Worm (Caenorhabditis elegans): ENCODE measurements around the gene B0303.16.

Gene B0303.16

ce11 chrIII:8685590-8686240 lies 19.1 kb upstream of the B0303.16 start:
- no peak for TF ChIP-seq F13C5.2 (tag; optimal IDR thresholded peaks at IDR 0.05)
- no peak for TF ChIP-seq tbx-37 (GFP tag; conservative IDR thresholded peaks at IDR 0.05)
- no peak for TF ChIP-seq hnd-1 (tag; optimal IDR thresholded peaks at IDR 0.05)
- no peak for TF ChIP-seq ama-1 (optimal IDR thresholded peaks at IDR 0.05)
- TF ChIP-seq tbx-11 (GFP tag; IDR thresholded peaks at IDR 0.05) = no peak
- no peak for TF ChIP-seq pes-1 (GFP tag; IDR thresholded peaks at IDR 0.05)

ce11 chrIII:8688438-8688946 lies 16.4 kb upstream of the B0303.16 start, which contains the start of gene hadb-1:
hadb-1 (minus strand) TSS chrIII:8688488.
- TF ChIP-seq tra-4 (tag; optimal IDR thresholded peaks at IDR 0.05) = no peak
- no peak for TF ChIP-seq ama-1 (optimal IDR thresholded peaks at IDR 0.05)
- TF ChIP-seq F13C5.2 (tag; optimal IDR thresholded peaks at IDR 0.05) = no peak
- TF ChIP-seq sea-1 (GFP tag; conservative IDR thresholded peaks at IDR 0.05) = no peak
- no peak for TF ChIP-seq hmg-4 (GFP tag; optimal IDR thresholded peaks at IDR 0.05)
- no peak for TF ChIP-seq aly-1 (tag; optimal IDR thresholded peaks at IDR 0.05)
- TF ChIP-seq ets-7 (tag; optimal IDR thresholded peaks at IDR 0.05) = no peak
- TF ChIP-seq ceh-36 (tag; optimal IDR thresholded peaks at IDR 0.05) = no peak
- no peak for TF ChIP-seq ceh-13 (GFP tag; optimal IDR thresholded peaks at IDR 0.05)
- TF ChIP-seq hnd-1 (tag; optimal IDR thresholded peaks at IDR 0.05) = no peak
- TF ChIP-seq pes-1 (GFP tag; IDR thresholded peaks at IDR 0.05) = no peak
- TF ChIP-seq hmbx-1 (tag; optimal IDR thresholded peaks at IDR 0.05) = no peak
- TF ChIP-seq flt-1 (GFP tag; IDR thresholded peaks at IDR 0.05) = no peak

ce11 chrIII:8689143-8689542 lies 15.7 kb upstream of the B0303.16 start:
- no peak for TF ChIP-seq flt-1 (GFP tag; IDR thresholded peaks at IDR 0.05)

- TF ChIP-seq tbx-11 (GFP tag; IDR thresholded peaks at IDR 0.05) = no peak
Observed at ce11 chrIII:8689655-8690054, 15.2 kb upstream of the B0303.16 start, which contains the start of gene B0303.4. B0303.4 (plus strand) TSS chrIII:8689850.

ce11 chrIII:8693322-8693721 lies 11.5 kb upstream of the B0303.16 start, which contains the start of gene B0303.7:
B0303.7 (plus strand) TSS chrIII:8693622.
- TF ChIP-seq hnd-1 (tag; optimal IDR thresholded peaks at IDR 0.05) (no peak), ama-1 (optimal IDR thresholded peaks at IDR 0.05) (no peak), flt-1 (GFP tag; IDR thresholded peaks at IDR 0.05) (no peak), ceh-13 (GFP tag; optimal IDR thresholded peaks at IDR 0.05) (no peak), ceh-36 (tag; optimal IDR thresholded peaks at IDR 0.05) (no peak), B0310.2 (tag; optimal IDR thresholded peaks at IDR 0.05) (no peak), F13C5.2 (tag; optimal IDR thresholded peaks at IDR 0.05) (no peak), sea-1 (GFP tag; conservative IDR thresholded peaks at IDR 0.05) (no peak)

- TF ChIP-seq B0310.2 (tag; optimal IDR thresholded peaks at IDR 0.05) (no peak), hmbx-1 (tag; optimal IDR thresholded peaks at IDR 0.05) (no peak), pes-1 (GFP tag; IDR thresholded peaks at IDR 0.05) (no peak), aly-1 (tag; optimal IDR thresholded peaks at IDR 0.05) (no peak), ceh-13 (GFP tag; optimal IDR thresholded peaks at IDR 0.05) (no peak), tbx-11 (GFP tag; IDR thresholded peaks at IDR 0.05) (no peak), hnd-1 (tag; optimal IDR thresholded peaks at IDR 0.05) (no peak), tra-4 (tag; optimal IDR thresholded peaks at IDR 0.05) (no peak), hmg-4 (GFP tag; optimal IDR thresholded peaks at IDR 0.05) (no peak), F13C5.2 (tag; optimal IDR thresholded peaks at IDR 0.05) (no peak), ets-7 (tag; optimal IDR thresholded peaks at IDR 0.05) (no peak), sea-1 (GFP tag; conservative IDR thresholded peaks at IDR 0.05) (no peak), tbx-37 (GFP tag; conservative IDR thresholded peaks at IDR 0.05) (no peak), ama-1 (optimal IDR thresholded peaks at IDR 0.05) (no peak), flt-1 (GFP tag; IDR thresholded peaks at IDR 0.05) (no peak), ceh-36 (tag; optimal IDR thresholded peaks at IDR 0.05) (no peak), scrt-1 (GFP tag; IDR thresholded peaks at IDR 0.05) (no peak)
Observed at ce11 chrIII:8696680-8697079, 8.2 kb upstream of the B0303.16 start.

- TF ChIP-seq ama-1 (optimal IDR thresholded peaks at IDR 0.05) = no peak
- TF ChIP-seq ceh-13 (GFP tag; optimal IDR thresholded peaks at IDR 0.05) = no peak
- TF ChIP-seq ceh-36 (tag; optimal IDR thresholded peaks at IDR 0.05) = no peak
- no peak for TF ChIP-seq ets-7 (tag; optimal IDR thresholded peaks at IDR 0.05)
- no peak for TF ChIP-seq F13C5.2 (tag; optimal IDR thresholded peaks at IDR 0.05)
- no peak for TF ChIP-seq pes-1 (GFP tag; IDR thresholded peaks at IDR 0.05)
- TF ChIP-seq sea-1 (GFP tag; conservative IDR thresholded peaks at IDR 0.05) = no peak
- no peak for TF ChIP-seq hnd-1 (tag; optimal IDR thresholded peaks at IDR 0.05)
- no peak for TF ChIP-seq hmg-4 (GFP tag; optimal IDR thresholded peaks at IDR 0.05)
- no peak for TF ChIP-seq aly-1 (tag; optimal IDR thresholded peaks at IDR 0.05)
- TF ChIP-seq B0310.2 (tag; optimal IDR thresholded peaks at IDR 0.05) = no peak
- TF ChIP-seq tbx-37 (GFP tag; conservative IDR thresholded peaks at IDR 0.05) = no peak
Observed at ce11 chrIII:8697268-8697907, 7.5 kb upstream of the B0303.16 start.

ce11 chrIII:8700289-8700957 lies 4.4 kb upstream of the B0303.16 start, which contains the start of the genes sdz-1 and vps-33.1:
sdz-1 (minus strand) TSS chrIII:8700339.
vps-33.1 (plus strand) TSS chrIII:8700927.
- TF ChIP-seq ceh-13 (GFP tag; optimal IDR thresholded peaks at IDR 0.05) = no peak
- TF ChIP-seq sea-1 (GFP tag; conservative IDR thresholded peaks at IDR 0.05) = no peak
- TF ChIP-seq tbx-11 (GFP tag; IDR thresholded peaks at IDR 0.05) = no peak
- no peak for TF ChIP-seq ama-1 (optimal IDR thresholded peaks at IDR 0.05)
- no peak for TF ChIP-seq F13C5.2 (tag; optimal IDR thresholded peaks at IDR 0.05)
- TF ChIP-seq hmg-4 (GFP tag; optimal IDR thresholded peaks at IDR 0.05) = no peak
- peak; percentile 49 for TF ChIP-seq tbx-37 (GFP tag; conservative IDR thresholded peaks at IDR 0.05)
- TF ChIP-seq tra-4 (tag; optimal IDR thresholded peaks at IDR 0.05) = no peak

Data from whole organism, early embryonic.